1 fruit fly cellular context compared by ENCODE assay signal in genomic region chr3R:31704524-31705215, dm6.
TF ChIP-seq lines count a peak whose summit lies in the region.

No protein-coding gene starts in this region.

TF ChIP-seq in whole organism, embryonic, 481 proteins besides CTCF, POLR2A, EP300 and RAD21 (continued from another document):
- no peak for TF ChIP-seq HLHmδ (GFP tag; optimal IDR thresholded peaks at IDR 0.05; lab: Kevin White, UChicago)
- TF ChIP-seq wor (GFP tag; IDR thresholded peaks at IDR 0.05; lab: Robert Waterston, UW) = no peak; the same call in 1 of the 2 replicates
- TF ChIP-seq CG1603 (tag; optimal IDR thresholded peaks at IDR 0.05; lab: Kevin White, UChicago) = peak; percentile 48
- TF ChIP-seq ken (GFP tag; IDR thresholded peaks at IDR 0.05; lab: Robert Waterston, UW) = no peak
- TF ChIP-seq Ravus (GFP tag; IDR thresholded peaks at IDR 0.05; lab: Robert Waterston, UW) = no peak
- no peak for TF ChIP-seq gcm2 (GFP tag; optimal IDR thresholded peaks at IDR 0.05; lab: Kevin White, UChicago)
- TF ChIP-seq CG18262 (tag; optimal IDR thresholded peaks at IDR 0.05; lab: Kevin White, UChicago) = peak; percentile 81
- peak; percentile 28 for TF ChIP-seq tio (GFP tag; optimal IDR thresholded peaks at IDR 0.05; lab: Kevin White, UChicago)
- no peak for TF ChIP-seq vnd (GFP tag; IDR thresholded peaks at IDR 0.05; lab: Robert Waterston, UW; ENCODE audit: partially characterized antibody)
- TF ChIP-seq CG13424 (tag; optimal IDR thresholded peaks at IDR 0.05; lab: Kevin White, UChicago) = peak; percentile 30
- no peak for TF ChIP-seq CG2129 (GFP tag; IDR thresholded peaks at IDR 0.05; lab: Robert Waterston, UW; ENCODE audit: partially characterized antibody)
- TF ChIP-seq CG8924 (tag; optimal IDR thresholded peaks at IDR 0.05; lab: Kevin White, UChicago) = peak; percentile 70
- TF ChIP-seq chn (GFP tag; optimal IDR thresholded peaks at IDR 0.05; lab: Kevin White, UChicago) = peak; percentile 13
- no peak for TF ChIP-seq schlank (tag; optimal IDR thresholded peaks at IDR 0.05; lab: Kevin White, UChicago)
- TF ChIP-seq bsh (GFP tag; optimal IDR thresholded peaks at IDR 0.05; lab: Kevin White, UChicago) = peak in 1 of 2 experiments; percentile 61
- TF ChIP-seq CG18011 (GFP tag; optimal IDR thresholded peaks at IDR 0.05; lab: Kevin White, UChicago) = no peak
- TF ChIP-seq tap (tag; optimal IDR thresholded peaks at IDR 0.05; lab: Kevin White, UChicago) = peak; percentile 13
- TF ChIP-seq TFAM (GFP tag; optimal IDR thresholded peaks at IDR 0.05; lab: Kevin White, UChicago) = no peak
- TF ChIP-seq CG33557 (GFP tag; optimal IDR thresholded peaks at IDR 0.05; lab: Kevin White, UChicago) = peak; percentile 76
- peak; percentile 51 for TF ChIP-seq gsb-n (tag; optimal IDR thresholded peaks at IDR 0.05; lab: Kevin White, UChicago)
- 0 out of 2 replicates have a peak, but pooled peaks have one; percentile 24 for TF ChIP-seq ap (GFP tag; IDR thresholded peaks at IDR 0.05; lab: Robert Waterston, UW)
- no peak for TF ChIP-seq repo (GFP tag; optimal IDR thresholded peaks at IDR 0.05; lab: Kevin White, UChicago)
- TF ChIP-seq Elba2 (GFP tag; optimal IDR thresholded peaks at IDR 0.05; lab: Kevin White, UChicago) = peak; percentile 36
- peak; percentile 51 for TF ChIP-seq Ssrp (tag; optimal IDR thresholded peaks at IDR 0.05; lab: Kevin White, UChicago)
- TF ChIP-seq fd102C (GFP tag; optimal IDR thresholded peaks at IDR 0.05; lab: Kevin White, UChicago) = peak; percentile 82
- peak; percentile 36 for TF ChIP-seq nerfin-1 (tag; optimal IDR thresholded peaks at IDR 0.05; lab: Kevin White, UChicago)
- TF ChIP-seq sr (GFP tag; IDR thresholded peaks at IDR 0.05; lab: Robert Waterston, UW) = no peak
- TF ChIP-seq Xbp1 (GFP tag; optimal IDR thresholded peaks at IDR 0.05; lab: Kevin White, UChicago) = peak; percentile 4
- TF ChIP-seq CG10979 (tag; optimal IDR thresholded peaks at IDR 0.05; lab: Kevin White, UChicago) = peak; percentile 84
- peak; percentile 45; the same call in 1 of the 3 replicates for TF ChIP-seq CG17361 (GFP tag; IDR thresholded peaks at IDR 0.05; lab: Robert Waterston, UW)
- no peak for TF ChIP-seq sc (optimal IDR thresholded peaks at IDR 0.05; lab: Kevin White, UChicago)
- peak; percentile 45 for TF ChIP-seq sc (GFP tag; optimal IDR thresholded peaks at IDR 0.05; lab: Kevin White, UChicago)
- TF ChIP-seq vvl (GFP tag; IDR thresholded peaks at IDR 0.05; lab: Robert Waterston, UW) = peak; percentile 62
- TF ChIP-seq CG4424 (GFP tag; optimal IDR thresholded peaks at IDR 0.05; lab: Kevin White, UChicago) = peak; percentile 58
- peak; percentile 89 for TF ChIP-seq CG10959 (GFP tag; IDR thresholded peaks at IDR 0.05; lab: Robert Waterston, UW)
- no peak for TF ChIP-seq CG32532 (GFP tag; IDR thresholded peaks at IDR 0.05; lab: Robert Waterston, UW)
- peak; percentile 62 for TF ChIP-seq E2f1 (GFP tag; IDR thresholded peaks at IDR 0.05; lab: Robert Waterston, UW)
